Worm (Caenorhabditis elegans): ENCODE data around the gene vrp-1.

ce11 chrIV:3032020-3032419 is 19.6 kb downstream of the vrp-1 start:
- TF ChIP-seq ceh-13 (GFP tag; optimal IDR thresholded peaks at IDR 0.05) (no peak), pes-1 (GFP tag; IDR thresholded peaks at IDR 0.05) (no peak), flt-1 (GFP tag; IDR thresholded peaks at IDR 0.05) (no peak), aly-1 (tag; optimal IDR thresholded peaks at IDR 0.05) (no peak), ama-1 (optimal IDR thresholded peaks at IDR 0.05) (no peak), tra-4 (tag; optimal IDR thresholded peaks at IDR 0.05) (no peak)

All from whole organism, early embryonic.